Worm (Caenorhabditis elegans) whole organism, young adult: ENCODE data around the gene Y57G11B.6.

Source experiments
- B0035.1 ChIP-seq: sonication (generic microtip); optimal IDR thresholded peaks from 2 replicates; lab custom pipeline; 2016; ENCODE audit warnings: missing genetic modification characterization, mild to moderate bottlenecking, missing compliant biosample characterization, missing genotype, missing genetic modification reagents
- B0261.1 ChIP-seq: sonication (generic microtip); optimal IDR thresholded peaks from 2 replicates; lab custom pipeline; 2016; ENCODE audit warnings: mild to moderate bottlenecking, missing genetic modification characterization, moderate library complexity, missing compliant biosample characterization
- C06A6.2 ChIP-seq: fragments of 200-800 bp; sonication (Bioruptor generic); conservative IDR thresholded peaks from 2 replicates; pipeline ENCODE4 v1.3.6; 2022; ENCODE audit warnings: missing genetic modification characterization, missing compliant biosample characterization
- F23B12.7 ChIP-seq: sonication (generic microtip); optimal IDR thresholded peaks from 2 replicates; lab custom pipeline; 2017; ENCODE audit warnings: missing genetic modification characterization, mild to moderate bottlenecking, missing compliant biosample characterization, antibody characterized with exemption, moderate library complexity; ENCODE audit not compliant: insufficient read depth
- F33H1.4 ChIP-seq: fragments of 200-800 bp; sonication (Bioruptor generic); IDR thresholded peaks from 2 replicates; pipeline ENCODE4 v1.3.6; 2022; ENCODE audit warnings: missing genetic modification reagents, missing genetic modification characterization, missing compliant biosample characterization
- F37B4.10 ChIP-seq: fragments of 200-800 bp; sonication (Bioruptor generic); IDR thresholded peaks from 2 replicates; pipeline ENCODE4 v1.3.6; 2022; ENCODE audit warnings: missing genetic modification characterization, missing compliant biosample characterization
- F49E8.2 ChIP-seq: sonication (generic microtip); optimal IDR thresholded peaks from 3 replicates; lab custom pipeline; 2017; ENCODE audit warnings: missing genetic modification characterization, mild to moderate bottlenecking, missing compliant biosample characterization, antibody characterized with exemption, moderate library complexity; ENCODE audit not compliant: insufficient read depth
- F52B5.7 ChIP-seq: sonication (generic microtip); optimal IDR thresholded peaks from 2 replicates; lab custom pipeline; 2016; ENCODE audit warnings: mild to moderate bottlenecking, missing genetic modification characterization, missing compliant biosample characterization
- T07F8.4 ChIP-seq: sonication (generic microtip); optimal IDR thresholded peaks from 2 replicates; lab custom pipeline; 2016; ENCODE audit warnings: mild to moderate bottlenecking, missing genetic modification characterization, moderate library complexity, missing compliant biosample characterization
- Y95B8A.8 ChIP-seq: fragments of 200-800 bp; sonication (Bioruptor generic); IDR thresholded peaks from 2 replicates; pipeline ENCODE4 v1.3.6; 2022; ENCODE audit warnings: missing genetic modification reagents, missing genetic modification characterization, missing compliant biosample characterization
- ZK185.1 ChIP-seq: sonication (generic microtip); optimal IDR thresholded peaks from 2 replicates; lab custom pipeline; 2016; ENCODE audit warnings: mild to moderate bottlenecking, missing genetic modification characterization, missing compliant biosample characterization; ENCODE audit not compliant: poor library complexity, severe bottlenecking
- ama-1 ChIP-seq, 3 experiments: fragments of 150-350 bp in 1 of 3; sonication (generic microtip) in 2 of 3; optimal IDR thresholded peaks; 2 replicates each; lab custom pipeline; 2014 to 2018; ENCODE audit warnings: missing biosample characterization in 2 of 3, missing genetic modification characterization in 2 of 3, missing genetic modification reagents in 2 of 3
- atf-7 ChIP-seq: sonication (generic microtip); optimal IDR thresholded peaks from 2 replicates; lab custom pipeline; 2017; ENCODE audit warnings: mild to moderate bottlenecking, missing genetic modification characterization, missing compliant biosample characterization
- attf-3 ChIP-seq: fragments of 200-800 bp; sonication (Bioruptor generic); conservative IDR thresholded peaks from 2 replicates; pipeline ENCODE4 v1.3.6; 2022; ENCODE audit warnings: missing genetic modification reagents, missing genetic modification characterization, missing compliant biosample characterization
- ceh-79 ChIP-seq: sonication (generic microtip); optimal IDR thresholded peaks from 2 replicates; lab custom pipeline; 2017; ENCODE audit warnings: mild to moderate bottlenecking, missing genetic modification characterization, missing compliant biosample characterization
- ceh-91 ChIP-seq: fragments of 200-800 bp; sonication (Bioruptor generic); IDR thresholded peaks from 2 replicates; pipeline ENCODE4 v1.3.6; 2022; ENCODE audit warnings: missing genetic modification reagents, missing genetic modification characterization, missing compliant biosample characterization
- die-1 ChIP-seq: sonication (generic microtip); optimal IDR thresholded peaks from 2 replicates; lab custom pipeline; 2016; ENCODE audit warnings: missing genotype, mild to moderate bottlenecking, missing genetic modification characterization, missing compliant biosample characterization
- dpff-1 ChIP-seq: sonication (generic microtip); optimal IDR thresholded peaks from 2 replicates; lab custom pipeline; 2017; ENCODE audit warnings: mild to moderate bottlenecking, missing genetic modification characterization, missing compliant biosample characterization
- dpl-1 ChIP-seq: fragments of 150-350 bp; optimal IDR thresholded peaks from 2 replicates; lab custom pipeline; 2014; ENCODE audit warnings: missing biosample characterization, missing genetic modification reagents, missing genetic modification characterization
- egl-44 ChIP-seq: fragments of 200-800 bp; sonication (Bioruptor generic); IDR thresholded peaks from 2 replicates; pipeline ENCODE4 v1.3.6; 2022; ENCODE audit warnings: missing genetic modification reagents, missing genetic modification characterization, missing compliant biosample characterization
- egrh-3 ChIP-seq: fragments of 200-800 bp; sonication (Bioruptor generic); IDR thresholded peaks from 2 replicates; pipeline ENCODE4 v1.3.6; 2022; ENCODE audit warnings: missing genetic modification reagents, missing genetic modification characterization, missing compliant biosample characterization
- ets-4 ChIP-seq: fragments of 200-800 bp; sonication (Bioruptor generic); optimal IDR thresholded peaks from 2 replicates; lab custom pipeline; 2018; ENCODE audit warnings: mild to moderate bottlenecking, missing genetic modification characterization, missing compliant biosample characterization
- fkh-3 ChIP-seq: sonication (generic microtip); optimal IDR thresholded peaks from 2 replicates; lab custom pipeline; 2016; ENCODE audit warnings: mild to moderate bottlenecking, missing genetic modification characterization, missing compliant biosample characterization
- gei-17 ChIP-seq: fragments of 200-800 bp; sonication (Bioruptor generic); optimal IDR thresholded peaks from 2 replicates; lab custom pipeline; 2018; ENCODE audit warnings: mild to moderate bottlenecking, missing genetic modification characterization, missing compliant biosample characterization
- him-1 ChIP-seq: sonication (generic microtip); optimal IDR thresholded peaks from 2 replicates; lab custom pipeline; 2016; ENCODE audit warnings: missing genotype, missing genetic modification reagents, missing genetic modification characterization, missing compliant biosample characterization
- hmg-1.2 ChIP-seq: fragments of 200-800 bp; sonication (Bioruptor generic); IDR thresholded peaks from 2 replicates; pipeline ENCODE4 v1.3.6; 2022; ENCODE audit warnings: missing genetic modification reagents, missing genetic modification characterization, missing compliant biosample characterization
- hrde-1 ChIP-seq: sonication (generic microtip); optimal IDR thresholded peaks from 2 replicates; lab custom pipeline; 2016; ENCODE audit warnings: missing genetic modification characterization, mild to moderate bottlenecking, missing compliant biosample characterization, moderate library complexity, missing genotype, missing genetic modification reagents, borderline replicate concordance
- let-526 ChIP-seq: fragments of 200-800 bp; sonication (Bioruptor generic); IDR thresholded peaks from 2 replicates; pipeline ENCODE4 v1.3.6; 2022; ENCODE audit warnings: missing genetic modification reagents, missing genetic modification characterization, missing compliant biosample characterization
- let-607 ChIP-seq, 2 experiments: fragments of 200-800 bp in 1 of 2; sonication (Bioruptor generic) in 1 of 2; sonication (generic microtip) in 1 of 2; optimal IDR thresholded peaks; 2 replicates each; lab custom pipeline; 2016 to 2018; ENCODE audit warnings: mild to moderate bottlenecking in 2 of 2, missing compliant biosample characterization in 2 of 2, missing genetic modification characterization in 2 of 2, moderate library complexity in 2 of 2, missing genotype in 1 of 2
- lin-26 ChIP-seq: fragments of 200-800 bp; sonication (Bioruptor generic); IDR thresholded peaks from 2 replicates; pipeline ENCODE4 v1.3.6; 2022; ENCODE audit warnings: missing genetic modification reagents, missing genetic modification characterization, missing compliant biosample characterization
- lin-40 ChIP-seq: sonication (generic microtip); optimal IDR thresholded peaks from 2 replicates; lab custom pipeline; 2016; ENCODE audit warnings: missing genetic modification characterization, mild to moderate bottlenecking, missing compliant biosample characterization, missing genotype, missing genetic modification reagents
- lsy-27 ChIP-seq: sonication (generic microtip); optimal IDR thresholded peaks from 2 replicates; lab custom pipeline; 2017; ENCODE audit warnings: missing genetic modification characterization, mild to moderate bottlenecking, missing compliant biosample characterization, antibody characterized with exemption, missing genotype, borderline replicate concordance; ENCODE audit not compliant: insufficient read depth
- mel-28 ChIP-seq: sonication (generic microtip); optimal IDR thresholded peaks from 2 replicates; lab custom pipeline; 2016; ENCODE audit warnings: borderline replicate concordance, mild to moderate bottlenecking, missing genetic modification characterization, missing compliant biosample characterization
- nfya-1 ChIP-seq: sonication (generic microtip); optimal IDR thresholded peaks from 2 replicates; lab custom pipeline; 2017; ENCODE audit warnings: antibody characterized with exemption, missing compliant biosample characterization, missing genetic modification characterization, borderline replicate concordance; ENCODE audit not compliant: insufficient read depth
- nfyb-1 ChIP-seq: fragments of 200-800 bp; sonication (Bioruptor generic); IDR thresholded peaks from 2 replicates; pipeline ENCODE4 v1.3.6; 2022; ENCODE audit warnings: missing genetic modification reagents, missing genetic modification characterization, missing compliant biosample characterization
- nhr-179 ChIP-seq: sonication (generic microtip); optimal IDR thresholded peaks from 2 replicates; lab custom pipeline; 2016; ENCODE audit warnings: mild to moderate bottlenecking, missing genetic modification characterization, missing compliant biosample characterization
- pbrm-1 ChIP-seq: fragments of 200-800 bp; sonication (Bioruptor generic); IDR thresholded peaks from 2 replicates; pipeline ENCODE4 v1.3.6; 2022; ENCODE audit warnings: missing genetic modification reagents, missing genetic modification characterization, missing compliant biosample characterization
- rcor-1 ChIP-seq: fragments of 200-800 bp; sonication (Bioruptor generic); IDR thresholded peaks from 2 replicates; pipeline ENCODE4 v1.3.6; 2022; ENCODE audit warnings: missing genetic modification reagents, missing genetic modification characterization, missing compliant biosample characterization
- sdz-38 ChIP-seq: sonication (generic microtip); optimal IDR thresholded peaks from 2 replicates; lab custom pipeline; 2016; ENCODE audit warnings: missing genotype, missing genetic modification characterization, missing compliant biosample characterization
- sea-2 ChIP-seq: fragments of 200-800 bp; sonication (Bioruptor generic); IDR thresholded peaks from 2 replicates; pipeline ENCODE4 v1.3.6; 2022; ENCODE audit warnings: missing genetic modification characterization, missing compliant biosample characterization
- snpc-1.1 ChIP-seq: sonication (generic microtip); optimal IDR thresholded peaks from 2 replicates; lab custom pipeline; 2017; ENCODE audit warnings: missing genetic modification characterization, mild to moderate bottlenecking, missing compliant biosample characterization, antibody characterized with exemption, moderate library complexity, missing genotype, missing genetic modification reagents; ENCODE audit not compliant: insufficient read depth
- snpc-1.3 ChIP-seq: sonication (generic microtip); optimal IDR thresholded peaks from 2 replicates; lab custom pipeline; 2017; ENCODE audit warnings: missing genetic modification characterization, mild to moderate bottlenecking, missing compliant biosample characterization, antibody characterized with exemption, moderate library complexity, missing genotype, missing genetic modification reagents; ENCODE audit not compliant: insufficient read depth
- unc-62 ChIP-seq: fragments of 150-350 bp; optimal IDR thresholded peaks from 2 replicates; lab custom pipeline; 2014; ENCODE audit warnings: missing biosample characterization, missing genetic modification reagents, missing genetic modification characterization
- xnd-1 ChIP-seq: sonication (generic microtip); optimal IDR thresholded peaks from 2 replicates; lab custom pipeline; 2016; ENCODE audit warnings: missing genotype, missing genetic modification reagents, missing genetic modification characterization, missing compliant biosample characterization
- zim-3 ChIP-seq: sonication (generic microtip); optimal IDR thresholded peaks from 2 replicates; lab custom pipeline; 2017; ENCODE audit warnings: mild to moderate bottlenecking, missing genetic modification characterization, moderate library complexity, missing compliant biosample characterization
- ztf-18 ChIP-seq: sonication (generic microtip); optimal IDR thresholded peaks from 2 replicates; lab custom pipeline; 2016; ENCODE audit warnings: missing genotype, mild to moderate bottlenecking, missing genetic modification characterization, missing compliant biosample characterization
- ztf-3 ChIP-seq: fragments of 200-800 bp; sonication (Bioruptor generic); optimal IDR thresholded peaks from 2 replicates; lab custom pipeline; 2018; ENCODE audit warnings: mild to moderate bottlenecking, missing genetic modification characterization, missing compliant biosample characterization

Y57G11B.6 gene

DNA sequence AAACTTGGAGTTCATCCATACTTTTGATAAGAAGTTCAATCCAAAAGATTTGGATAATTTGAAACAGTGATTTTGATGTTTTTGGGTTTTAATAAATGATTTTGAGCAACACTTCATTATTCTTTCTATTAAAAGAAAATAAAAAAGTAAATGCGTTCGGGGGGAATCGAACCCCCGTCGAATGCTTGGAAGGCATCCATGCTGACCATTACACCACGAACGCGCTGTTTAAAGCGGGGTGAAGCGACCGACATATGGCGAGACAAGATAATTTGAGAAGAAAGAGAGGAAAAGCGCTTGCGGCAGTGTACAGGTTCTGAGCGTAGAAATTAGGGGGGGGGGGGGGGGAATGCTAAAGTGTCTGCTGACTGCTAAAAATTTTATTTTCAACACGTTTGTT lies 21.8 kb upstream of the Y57G11B.6 start:
- TF ChIP-seq ceh-91 (GFP tag; lab: Robert Waterston, UW) (0 out of 2 replicates have a peak, but pooled peaks have one; percentile 28), sdz-38 (tag; lab: Kevin White, UChicago) (no peak), egl-44 (GFP tag; lab: Robert Waterston, UW) (no peak), let-526 (GFP tag; lab: Robert Waterston, UW) (no peak), T07F8.4 (tag; lab: Kevin White, UChicago) (peak; percentile 39), die-1 (tag; lab: Kevin White, UChicago) (peak; percentile 45), nhr-179 (tag; lab: Kevin White, UChicago) (no peak), nfya-1 (tag; lab: Kevin White, UChicago) (no peak), zim-3 (tag; lab: Kevin White, UChicago) (no peak), ztf-18 (no peak), ceh-79 (tag; lab: Kevin White, UChicago) (no peak), snpc-1.3 (tag; lab: Kevin White, UChicago) (peak; percentile 79), lin-26 (GFP tag; lab: Robert Waterston, UW) (peak; percentile 86), F52B5.7 (tag; lab: Kevin White, UChicago) (no peak), lin-40 (tag; lab: Kevin White, UChicago) (no peak), hrde-1 (no peak), ztf-3 (GFP tag; lab: Kevin White, UChicago) (no peak), F23B12.7 (tag; lab: Kevin White, UChicago) (peak; percentile 89), ets-4 (GFP tag; lab: Kevin White, UChicago) (no peak), fkh-3 (tag; lab: Kevin White, UChicago) (no peak), F37B4.10 (no peak), ZK185.1 (tag; lab: Kevin White, UChicago) (peak; percentile 36), mel-28 (tag; lab: Kevin White, UChicago) (no peak), unc-62 (no peak), egrh-3 (peak; percentile 55; the same call in 1 of the 2 replicates), xnd-1 (tag; lab: Kevin White, UChicago) (no peak), dpff-1 (tag; lab: Kevin White, UChicago) (no peak), ama-1 (optimal IDR thresholded peaks at IDR 0.05; lab: Kevin White, UChicago) (no peak), ama-1 (GFP tag; optimal IDR thresholded peaks at IDR 0.05; lab: Kevin White, UChicago) (peak; percentile 68 to 81), lsy-27 (tag; lab: Kevin White, UChicago) (peak; percentile 47), let-607 (tag; optimal IDR thresholded peaks at IDR 0.05; lab: Kevin White, UChicago) (peak in 1 of 2 experiments; percentile 20), B0035.1 (tag; lab: Kevin White, UChicago) (no peak), attf-3 (GFP tag; lab: Robert Waterston, UW) (no peak), dpl-1 (GFP tag; lab: Kevin White, UChicago) (no peak), pbrm-1 (peak; percentile 77), nfyb-1 (GFP tag; lab: Robert Waterston, UW) (peak; percentile 77; the same call in 1 of the 2 replicates), gei-17 (GFP tag; lab: Kevin White, UChicago) (no peak), B0261.1 (tag; lab: Kevin White, UChicago) (peak; percentile 78), hmg-1.2 (GFP tag; lab: Robert Waterston, UW) (peak; percentile 58), him-1 (peak; percentile 62), C06A6.2 (GFP tag; lab: Robert Waterston, UW) (no peak), rcor-1 (GFP tag; lab: Robert Waterston, UW) (peak; percentile 57), atf-7 (no peak), snpc-1.1 (tag; lab: Kevin White, UChicago) (peak; percentile 76), F33H1.4 (0 out of 2 replicates have a peak, but pooled peaks have one; percentile 16), Y95B8A.8 (no peak), sea-2 (GFP tag; lab: Robert Waterston, UW) (no peak), F49E8.2 (tag; lab: Kevin White, UChicago) (peak; percentile 17)
